Worm (Caenorhabditis elegans) whole organism, young adult: Measurements from ENCODE around the gene C34D4.10.

Experiments used
- D2030.7 ChIP-seq: fragments of 200-800 bp; sonication (Bioruptor generic); IDR thresholded peaks from 2 replicates; pipeline ENCODE4 v1.3.6; 2022; ENCODE audit warnings: missing genetic modification reagents, missing genetic modification characterization, missing compliant biosample characterization
- F10E7.11 ChIP-seq: sonication (generic microtip); optimal IDR thresholded peaks from 2 replicates; lab custom pipeline; 2017; ENCODE audit warnings: mild to moderate bottlenecking, missing genetic modification characterization, moderate library complexity, missing compliant biosample characterization
- F33H1.4 ChIP-seq: fragments of 200-800 bp; sonication (Bioruptor generic); IDR thresholded peaks from 2 replicates; pipeline ENCODE4 v1.3.6; 2022; ENCODE audit warnings: missing genetic modification reagents, missing genetic modification characterization, missing compliant biosample characterization
- F37B4.10 ChIP-seq: fragments of 200-800 bp; sonication (Bioruptor generic); IDR thresholded peaks from 2 replicates; pipeline ENCODE4 v1.3.6; 2022; ENCODE audit warnings: missing genetic modification characterization, missing compliant biosample characterization
- F49E8.2 ChIP-seq: sonication (generic microtip); optimal IDR thresholded peaks from 3 replicates; lab custom pipeline; 2017; ENCODE audit warnings: missing genetic modification characterization, mild to moderate bottlenecking, missing compliant biosample characterization, antibody characterized with exemption, moderate library complexity; ENCODE audit not compliant: insufficient read depth
- F52B5.7 ChIP-seq: sonication (generic microtip); optimal IDR thresholded peaks from 2 replicates; lab custom pipeline; 2016; ENCODE audit warnings: mild to moderate bottlenecking, missing genetic modification characterization, missing compliant biosample characterization
- Y67H2A.10 ChIP-seq: fragments of 200-800 bp; sonication (Bioruptor generic); conservative IDR thresholded peaks from 2 replicates; pipeline ENCODE4 v1.3.6; 2022; ENCODE audit warnings: missing genetic modification reagents, missing genetic modification characterization, missing compliant biosample characterization
- Y79H2A.3 ChIP-seq: fragments of 200-800 bp; sonication (Bioruptor generic); conservative IDR thresholded peaks from 2 replicates; pipeline ENCODE4 v1.3.6; 2022; ENCODE audit warnings: missing genetic modification reagents, missing genetic modification characterization, missing compliant biosample characterization
- bed-1 ChIP-seq: fragments of 200-800 bp; sonication (Bioruptor generic); IDR thresholded peaks from 2 replicates; pipeline ENCODE4 v1.3.6; 2022; ENCODE audit warnings: missing genetic modification reagents, missing genetic modification characterization, missing compliant biosample characterization
- cebp-1 ChIP-seq, 2 experiments: fragments of 200-800 bp in 1 of 2; sonication (Bioruptor generic) in 1 of 2; sonication (generic microtip) in 1 of 2; IDR thresholded peaks in 1 of 2; optimal IDR thresholded peaks in 1 of 2; 2 replicates each; pipeline versions ENCODE4 v1.3.6 to Lab custom; 2017 to 2022; ENCODE audit warnings: missing compliant biosample characterization in 2 of 2, missing genetic modification characterization in 2 of 2, mild to moderate bottlenecking in 1 of 2, missing genetic modification reagents in 1 of 2, moderate library complexity in 1 of 2
- dpff-1 ChIP-seq: sonication (generic microtip); optimal IDR thresholded peaks from 2 replicates; lab custom pipeline; 2017; ENCODE audit warnings: mild to moderate bottlenecking, missing genetic modification characterization, missing compliant biosample characterization
- dpl-1 ChIP-seq: fragments of 150-350 bp; optimal IDR thresholded peaks from 2 replicates; lab custom pipeline; 2014; ENCODE audit warnings: missing biosample characterization, missing genetic modification reagents, missing genetic modification characterization
- egl-44 ChIP-seq: fragments of 200-800 bp; sonication (Bioruptor generic); IDR thresholded peaks from 2 replicates; pipeline ENCODE4 v1.3.6; 2022; ENCODE audit warnings: missing genetic modification reagents, missing genetic modification characterization, missing compliant biosample characterization
- hlh-12 ChIP-seq: sonication (generic microtip); optimal IDR thresholded peaks from 2 replicates; lab custom pipeline; 2016; ENCODE audit warnings: missing genetic modification characterization, missing compliant biosample characterization
- hlh-26 ChIP-seq: fragments of 200-800 bp; sonication (Bioruptor generic); conservative IDR thresholded peaks from 2 replicates; pipeline ENCODE4 v1.3.6; 2022; ENCODE audit warnings: missing genetic modification reagents, missing genetic modification characterization, missing compliant biosample characterization
- hsf-1 ChIP-seq: fragments of 200-800 bp; sonication (Bioruptor generic); IDR thresholded peaks from 2 replicates; pipeline ENCODE4 v1.3.6; 2022; ENCODE audit warnings: missing genetic modification reagents, missing genetic modification characterization, missing compliant biosample characterization
- lin-26 ChIP-seq: fragments of 200-800 bp; sonication (Bioruptor generic); IDR thresholded peaks from 2 replicates; pipeline ENCODE4 v1.3.6; 2022; ENCODE audit warnings: missing genetic modification reagents, missing genetic modification characterization, missing compliant biosample characterization
- lin-54 ChIP-seq: fragments of 200-800 bp; sonication (Bioruptor generic); optimal IDR thresholded peaks from 2 replicates; lab custom pipeline; 2018; ENCODE audit warnings: mild to moderate bottlenecking, missing genetic modification characterization, missing compliant biosample characterization
- nfyb-1 ChIP-seq: fragments of 200-800 bp; sonication (Bioruptor generic); IDR thresholded peaks from 2 replicates; pipeline ENCODE4 v1.3.6; 2022; ENCODE audit warnings: missing genetic modification reagents, missing genetic modification characterization, missing compliant biosample characterization
- nhr-27 ChIP-seq: fragments of 200-800 bp; sonication (Bioruptor generic); optimal IDR thresholded peaks from 2 replicates; lab custom pipeline; 2018; ENCODE audit warnings: mild to moderate bottlenecking, missing genetic modification characterization, moderate library complexity, missing compliant biosample characterization
- pbrm-1 ChIP-seq: fragments of 200-800 bp; sonication (Bioruptor generic); IDR thresholded peaks from 2 replicates; pipeline ENCODE4 v1.3.6; 2022; ENCODE audit warnings: missing genetic modification reagents, missing genetic modification characterization, missing compliant biosample characterization
- repo-1 ChIP-seq: sonication (generic microtip); optimal IDR thresholded peaks from 2 replicates; lab custom pipeline; 2017; ENCODE audit warnings: mild to moderate bottlenecking, missing genetic modification characterization, missing compliant biosample characterization
- tlf-1 ChIP-seq: fragments of 200-800 bp; sonication (Bioruptor generic); optimal IDR thresholded peaks from 2 replicates; lab custom pipeline; 2018; ENCODE audit warnings: mild to moderate bottlenecking, missing genetic modification characterization, missing compliant biosample characterization
- unc-130 ChIP-seq: sonication (generic microtip); optimal IDR thresholded peaks from 2 replicates; lab custom pipeline; 2016; ENCODE audit warnings: missing genetic modification reagents, missing genetic modification characterization, missing compliant biosample characterization

C34D4.10 gene

ce11 chrIV:7075063-7075462, 46.1 kb downstream of the C34D4.10 start, which contains the start of gene srg-50:
srg-50 (minus strand) TSS chrIV:7075163.
- no peak for TF ChIP-seq repo-1 (tag; lab: Kevin White, UChicago)
- TF ChIP-seq D2030.7 (GFP tag; lab: Robert Waterston, UW), result no peak
- no peak for TF ChIP-seq F33H1.4 (GFP tag; lab: Robert Waterston, UW)
- no peak for TF ChIP-seq unc-130
- TF ChIP-seq lin-54 (GFP tag; lab: Kevin White, UChicago), result no peak
- no peak for TF ChIP-seq hlh-12
- TF ChIP-seq dpl-1 (GFP tag; lab: Kevin White, UChicago), result no peak
- TF ChIP-seq hsf-1 (GFP tag; lab: Robert Waterston, UW), result no peak
- no peak for TF ChIP-seq nhr-27
- no peak for TF ChIP-seq egl-44 (GFP tag; lab: Robert Waterston, UW)
- no peak for TF ChIP-seq dpff-1 (tag; lab: Kevin White, UChicago)
- no peak for TF ChIP-seq F10E7.11
- no peak for TF ChIP-seq F37B4.10 (GFP tag; lab: Robert Waterston, UW)
- no peak for TF ChIP-seq cebp-1 (GFP tag; IDR thresholded peaks at IDR 0.05; lab: Robert Waterston, UW)
- no peak for TF ChIP-seq cebp-1 (tag; optimal IDR thresholded peaks at IDR 0.05; lab: Kevin White, UChicago)
- TF ChIP-seq F49E8.2 (tag; lab: Kevin White, UChicago), result no peak
- TF ChIP-seq nfyb-1 (GFP tag; lab: Robert Waterston, UW), result no peak
- TF ChIP-seq tlf-1 (GFP tag; lab: Kevin White, UChicago), result no peak
- no peak for TF ChIP-seq lin-26 (GFP tag; lab: Robert Waterston, UW)

- TF ChIP-seq pbrm-1 (GFP tag; lab: Robert Waterston, UW) (no peak), hsf-1 (GFP tag; lab: Robert Waterston, UW) (no peak), Y67H2A.10 (GFP tag; lab: Robert Waterston, UW) (no peak), bed-1 (GFP tag; lab: Robert Waterston, UW) (no peak), hlh-26 (GFP tag; lab: Robert Waterston, UW) (no peak), Y79H2A.3 (GFP tag; lab: Robert Waterston, UW) (no peak), F52B5.7 (tag; lab: Kevin White, UChicago) (no peak)
Measured at ce11 chrIV:7072110-7072509, 49.1 kb downstream of the C34D4.10 start, which contains the start of gene srg-48. srg-48 (plus strand) TSS chrIV:7072410.
